Worm (Caenorhabditis elegans): ENCODE results near the gene T05B9.2.

The T05B9.2 gene

ce11 chrII:11290109-11290784 is 34.6 kb downstream of the T05B9.2 start, which contains the start of gene C47G2.3 (continued):
- TF ChIP-seq F55B11.4 (tag; optimal IDR thresholded peaks at IDR 0.05; ENCODE audit: borderline replicate concordance, insufficient read depth) (no peak), aptf-3 (GFP tag; IDR thresholded peaks at IDR 0.05) (no peak), F57A8.1 (GFP tag; optimal IDR thresholded peaks at IDR 0.05) (no peak), T07F8.4 (tag; optimal IDR thresholded peaks at IDR 0.05) (no peak), mcd-1 (GFP tag; IDR thresholded peaks at IDR 0.05) (peak; percentile 66), ztf-25 (GFP tag; IDR thresholded peaks at IDR 0.05) (0 out of 2 replicates have a peak, but pooled peaks have one; percentile 39), mes-4 (tag; optimal IDR thresholded peaks at IDR 0.05) (no peak), B0261.1 (tag; optimal IDR thresholded peaks at IDR 0.05) (no peak), ztf-18 (tag; optimal IDR thresholded peaks at IDR 0.05) (peak; percentile 20), ets-4 (GFP tag; optimal IDR thresholded peaks at IDR 0.05) (no peak), F39B2.1 (GFP tag; IDR thresholded peaks at IDR 0.05) (0 out of 2 replicates have a peak, but pooled peaks have one; percentile 3), F57C9.4 (tag; optimal IDR thresholded peaks at IDR 0.05) (no peak), efl-1 (GFP tag; optimal IDR thresholded peaks at IDR 0.05) (peak; percentile 55), nhr-120 (GFP tag; IDR thresholded peaks at IDR 0.05) (no peak), F22D6.2 (tag; optimal IDR thresholded peaks at IDR 0.05) (no peak), rec-8 (tag; optimal IDR thresholded peaks at IDR 0.05) (peak in 1 of 2 experiments; percentile 25), F52B5.7 (tag; optimal IDR thresholded peaks at IDR 0.05) (no peak), unc-130 (GFP tag; optimal IDR thresholded peaks at IDR 0.05) (peak; percentile 72), bed-1 (GFP tag; IDR thresholded peaks at IDR 0.05) (no peak), K11D2.4 (GFP tag; IDR thresholded peaks at IDR 0.05) (no peak), ekl-4 (GFP tag; IDR thresholded peaks at IDR 0.05) (peak; percentile 37; the same call in 1 of the 2 replicates), ccch-3 (GFP tag; optimal IDR thresholded peaks at IDR 0.05) (peak; percentile 13), Y53G8AR.9 (GFP tag; conservative IDR thresholded peaks at IDR 0.05) (no peak), lsl-1 (GFP tag; optimal IDR thresholded peaks at IDR 0.05) (peak; percentile 49), snpc-4 (GFP tag; optimal IDR thresholded peaks at IDR 0.05) (peak; percentile 25), snpc-4 (tag; optimal IDR thresholded peaks at IDR 0.05) (peak in 2 of 4 experiments; percentile 45 to 49), xnd-1 (tag; optimal IDR thresholded peaks at IDR 0.05) (peak; percentile 42), ztf-28 (GFP tag; IDR thresholded peaks at IDR 0.05) (no peak), Y95B8A.8 (GFP tag; IDR thresholded peaks at IDR 0.05) (no peak), akir-1 (GFP tag; optimal IDR thresholded peaks at IDR 0.05) (no peak), somi-1 (GFP tag; optimal IDR thresholded peaks at IDR 0.05) (no peak), ama-1 (optimal IDR thresholded peaks at IDR 0.05) (no peak), ama-1 (GFP tag; optimal IDR thresholded peaks at IDR 0.05) (peak in 1 of 2 experiments; percentile 6), madf-8 (GFP tag; conservative IDR thresholded peaks at IDR 0.05) (peak; percentile 25), athp-1 (tag; optimal IDR thresholded peaks at IDR 0.05) (peak; percentile 67), ceh-100 (GFP tag; IDR thresholded peaks at IDR 0.05) (no peak), dpl-1 (GFP tag; optimal IDR thresholded peaks at IDR 0.05) (peak; percentile 25), unc-62 (GFP tag; optimal IDR thresholded peaks at IDR 0.05) (no peak), dpff-1 (tag; optimal IDR thresholded peaks at IDR 0.05) (no peak), cebp-1 (GFP tag; IDR thresholded peaks at IDR 0.05) (no peak), cebp-1 (tag; optimal IDR thresholded peaks at IDR 0.05) (no peak), pbrm-1 (GFP tag; IDR thresholded peaks at IDR 0.05) (no peak), hmg-1.2 (GFP tag; IDR thresholded peaks at IDR 0.05) (0 out of 2 replicates have a peak, but pooled peaks have one; percentile 8), sptf-2 (GFP tag; optimal IDR thresholded peaks at IDR 0.05) (no peak), zim-3 (tag; optimal IDR thresholded peaks at IDR 0.05) (no peak), attf-5 (GFP tag; optimal IDR thresholded peaks at IDR 0.05) (no peak), ceh-91 (GFP tag; IDR thresholded peaks at IDR 0.05) (peak; percentile 49; the same call in 1 of the 2 replicates), him-1 (tag; optimal IDR thresholded peaks at IDR 0.05) (peak; percentile 38), F49E8.2 (tag; optimal IDR thresholded peaks at IDR 0.05; ENCODE audit: insufficient read depth) (no peak)
